Worm (Caenorhabditis elegans) whole organism, L4/young adult: ENCODE data around the gene taf-10.

Experiments used
- W03F9.2 ChIP-seq: fragments of 150-350 bp; optimal IDR thresholded peaks from 2 replicates; lab custom pipeline; 2014; ENCODE audit warnings: missing biosample characterization, missing genetic modification characterization
- dao-5 ChIP-seq: sonication (generic microtip); optimal IDR thresholded peaks from 2 replicates; lab custom pipeline; 2016; ENCODE audit warnings: missing genotype, missing genetic modification characterization, moderate library complexity, missing compliant biosample characterization
- him-1 ChIP-seq: sonication (generic microtip); optimal IDR thresholded peaks from 2 replicates; lab custom pipeline; 2016; ENCODE audit warnings: missing genotype, missing genetic modification reagents, missing genetic modification characterization, missing compliant biosample characterization

taf-10 gene

ce11 chrV:4733952-4734351 is 47.0 kb downstream of the taf-10 start:
- TF ChIP-seq him-1 (no peak), W03F9.2 (tag; lab: Kevin White, UChicago) (no peak), dao-5 (tag; lab: Kevin White, UChicago) (no peak)

ce11 chrV:4734608-4735007 is 47.7 kb downstream of the taf-10 start:
- TF ChIP-seq dao-5 (tag; lab: Kevin White, UChicago), result no peak
- TF ChIP-seq him-1, result no peak
- TF ChIP-seq W03F9.2 (tag; lab: Kevin White, UChicago), result no peak
